Worm (Caenorhabditis elegans) whole organism, mixed stage, embryonic: ENCODE measurements around the gene C04A11.2.

Experiments
- M03D4.4 ChIP-seq: sonication (generic microtip); optimal IDR thresholded peaks from 2 replicates; lab custom pipeline; 2017; ENCODE audit warnings: mild to moderate bottlenecking, missing genetic modification characterization, missing compliant biosample characterization
- bed-3 ChIP-seq: fragments of 200-800 bp; sonication (Bioruptor generic); optimal IDR thresholded peaks from 3 replicates; lab custom pipeline; 2018; ENCODE audit warnings: mild to moderate bottlenecking, missing genetic modification characterization, moderate library complexity, missing compliant biosample characterization
- blmp-1 ChIP-seq: fragments of 150-350 bp; optimal IDR thresholded peaks from 2 replicates; lab custom pipeline; 2014; ENCODE audit warnings: missing biosample characterization, missing genetic modification characterization
- ceh-39 ChIP-seq: fragments of 150-350 bp; optimal IDR thresholded peaks from 2 replicates; lab custom pipeline; 2014; ENCODE audit warnings: missing biosample characterization, missing genetic modification characterization
- ceh-43 ChIP-seq: fragments of 200-800 bp; sonication (Bioruptor generic); optimal IDR thresholded peaks from 2 replicates; lab custom pipeline; 2018; ENCODE audit warnings: mild to moderate bottlenecking, missing genetic modification characterization, moderate library complexity, missing compliant biosample characterization
- ceh-83 ChIP-seq: fragments of 200-800 bp; sonication (Bioruptor generic); optimal IDR thresholded peaks from 2 replicates; lab custom pipeline; 2018; ENCODE audit warnings: mild to moderate bottlenecking, missing genetic modification characterization, missing compliant biosample characterization
- ces-1 ChIP-seq: fragments of 150-350 bp; optimal IDR thresholded peaks from 2 replicates; lab custom pipeline; 2014; ENCODE audit warnings: missing biosample characterization, missing genetic modification reagents, missing genetic modification characterization
- cnd-1 ChIP-seq: fragments of 200-800 bp; sonication (Bioruptor generic); optimal IDR thresholded peaks from 2 replicates; lab custom pipeline; 2018; ENCODE audit warnings: mild to moderate bottlenecking, missing genetic modification characterization, missing compliant biosample characterization
- drap-1 ChIP-seq: fragments of 200-800 bp; sonication (Bioruptor generic); optimal IDR thresholded peaks from 3 replicates; lab custom pipeline; 2018; ENCODE audit warnings: mild to moderate bottlenecking, missing genetic modification characterization, missing compliant biosample characterization
- elt-1 ChIP-seq: sonication (generic microtip); optimal IDR thresholded peaks from 2 replicates; lab custom pipeline; 2017; ENCODE audit warnings: missing genetic modification characterization, mild to moderate bottlenecking, missing compliant biosample characterization, antibody characterized with exemption, moderate library complexity, borderline replicate concordance; ENCODE audit not compliant: insufficient read depth
- elt-3 ChIP-seq: fragments of 150-350 bp; optimal IDR thresholded peaks from 2 replicates; lab custom pipeline; 2014; ENCODE audit warnings: missing biosample characterization, missing genetic modification characterization
- flh-1 ChIP-seq: fragments of 200-800 bp; sonication (Bioruptor generic); optimal IDR thresholded peaks from 2 replicates; lab custom pipeline; 2018; ENCODE audit warnings: mild to moderate bottlenecking, missing genetic modification characterization, moderate library complexity, missing compliant biosample characterization
- ham-2 ChIP-seq: fragments of 200-800 bp; sonication (Bioruptor generic); optimal IDR thresholded peaks from 2 replicates; lab custom pipeline; 2018; ENCODE audit warnings: mild to moderate bottlenecking, missing genetic modification characterization, missing compliant biosample characterization
- hlh-1 ChIP-seq: fragments of 150-350 bp; optimal IDR thresholded peaks from 2 replicates; lab custom pipeline; 2014; ENCODE audit warnings: missing biosample characterization, missing genetic modification reagents, missing genetic modification characterization
- lin-13 ChIP-seq: fragments of 150-350 bp; optimal IDR thresholded peaks from 2 replicates; lab custom pipeline; 2014; ENCODE audit warnings: missing biosample characterization, missing genetic modification characterization
- lin-32 ChIP-seq: fragments of 200-800 bp; sonication (Bioruptor generic); optimal IDR thresholded peaks from 2 replicates; lab custom pipeline; 2018; ENCODE audit warnings: mild to moderate bottlenecking, missing genetic modification characterization, missing compliant biosample characterization
- lsy-2 ChIP-seq: fragments of 150-350 bp; optimal IDR thresholded peaks from 2 replicates; lab custom pipeline; 2014; ENCODE audit warnings: missing biosample characterization, missing genetic modification characterization
- mab-5 ChIP-seq: fragments of 150-350 bp; optimal IDR thresholded peaks from 2 replicates; lab custom pipeline; 2014; ENCODE audit warnings: missing biosample characterization, missing genetic modification characterization
- mep-1 ChIP-seq: fragments of 150-350 bp; optimal IDR thresholded peaks from 2 replicates; lab custom pipeline; 2017; ENCODE audit warnings: missing biosample characterization, missing genetic modification reagents, missing genetic modification characterization, inconsistent platforms
- mls-2 ChIP-seq: sonication (generic microtip); optimal IDR thresholded peaks from 2 replicates; lab custom pipeline; 2016; ENCODE audit warnings: mild to moderate bottlenecking, missing genetic modification characterization, moderate library complexity, missing compliant biosample characterization
- nhr-12 ChIP-seq: fragments of 150-350 bp; optimal IDR thresholded peaks from 2 replicates; lab custom pipeline; 2014; ENCODE audit warnings: missing biosample characterization, missing genetic modification characterization
- nhr-2 ChIP-seq: fragments of 150-350 bp; optimal IDR thresholded peaks from 2 replicates; lab custom pipeline; 2014; ENCODE audit warnings: missing biosample characterization, missing genetic modification characterization
- nhr-237 ChIP-seq: fragments of 150-350 bp; optimal IDR thresholded peaks from 2 replicates; lab custom pipeline; 2014; ENCODE audit warnings: missing biosample characterization, missing genetic modification characterization
- nhr-28 ChIP-seq: fragments of 150-350 bp; optimal IDR thresholded peaks from 2 replicates; lab custom pipeline; 2014; ENCODE audit warnings: missing biosample characterization, missing genetic modification characterization
- nhr-76 ChIP-seq: sonication (generic microtip); optimal IDR thresholded peaks from 2 replicates; lab custom pipeline; 2017; ENCODE audit warnings: missing biosample characterization, missing genetic modification characterization
- pha-4 ChIP-seq: fragments of 150-350 bp; optimal IDR thresholded peaks from 2 replicates; lab custom pipeline; 2018; ENCODE audit warnings: missing biosample characterization, missing genetic modification reagents, missing genetic modification characterization
- sem-2 ChIP-seq: fragments of 200-800 bp; sonication (Bioruptor generic); optimal IDR thresholded peaks from 2 replicates; lab custom pipeline; 2018; ENCODE audit warnings: mild to moderate bottlenecking, missing genetic modification characterization, missing compliant biosample characterization
- snpc-4 ChIP-seq: fragments of 150-350 bp; optimal IDR thresholded peaks from 2 replicates; lab custom pipeline; 2014; ENCODE audit warnings: missing biosample characterization, missing genetic modification characterization
- sptf-1 ChIP-seq: sonication (generic microtip); optimal IDR thresholded peaks from 2 replicates; lab custom pipeline; 2017; ENCODE audit warnings: mild to moderate bottlenecking, missing genetic modification characterization, moderate library complexity, missing compliant biosample characterization
- tbx-8 ChIP-seq: fragments of 200-800 bp; sonication (Bioruptor generic); optimal IDR thresholded peaks from 2 replicates; lab custom pipeline; 2018; ENCODE audit warnings: mild to moderate bottlenecking, missing genetic modification characterization, moderate library complexity, missing compliant biosample characterization
- unc-120 ChIP-seq: sonication (generic microtip); optimal IDR thresholded peaks from 2 replicates; lab custom pipeline; 2017; ENCODE audit warnings: missing genetic modification characterization, missing compliant biosample characterization; ENCODE audit not compliant: poor library complexity, severe bottlenecking
- unc-39 ChIP-seq: fragments of 150-350 bp; optimal IDR thresholded peaks from 2 replicates; lab custom pipeline; 2014; ENCODE audit warnings: missing biosample characterization, missing genetic modification characterization
- unc-62 ChIP-seq: fragments of 150-350 bp; optimal IDR thresholded peaks from 2 replicates; lab custom pipeline; 2014; ENCODE audit warnings: missing biosample characterization, missing genetic modification reagents, missing genetic modification characterization
- zip-8 ChIP-seq: fragments of 150-350 bp; optimal IDR thresholded peaks from 2 replicates; lab custom pipeline; 2014; ENCODE audit warnings: missing biosample characterization, missing genetic modification characterization
- ztf-11 ChIP-seq: fragments of 150-350 bp; optimal IDR thresholded peaks from 2 replicates; lab custom pipeline; 2014; ENCODE audit warnings: missing biosample characterization, missing genetic modification characterization

The C04A11.2 gene

DNA sequence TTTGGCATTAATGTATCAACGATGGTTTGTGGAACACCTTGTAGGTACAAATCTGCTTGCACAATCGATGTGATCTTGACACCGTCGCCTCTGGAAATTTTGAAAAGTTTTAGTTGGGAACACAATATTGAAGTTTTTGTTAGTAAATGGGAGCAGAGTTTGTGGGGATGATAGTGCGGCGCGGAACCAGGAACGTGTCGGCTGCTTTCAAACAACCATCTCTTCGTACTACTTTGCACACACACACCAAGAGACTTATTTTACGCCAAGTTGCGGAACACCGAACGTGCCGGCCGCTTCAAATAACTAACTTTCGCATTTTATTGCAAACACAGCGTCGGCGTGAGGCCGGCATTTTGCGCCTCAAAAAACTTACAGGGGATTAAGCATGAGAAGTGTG is 40.4 kb upstream of the C04A11.2 start:
- no peak for TF ChIP-seq tbx-8
- TF ChIP-seq mep-1 (tag; lab: Kevin White, UChicago), result no peak
- no peak for TF ChIP-seq unc-39
- no peak for TF ChIP-seq lin-32 (GFP tag; lab: Kevin White, UChicago)
- no peak for TF ChIP-seq nhr-12 (tag; lab: Kevin White, UChicago)
- TF ChIP-seq unc-120 (tag; lab: Kevin White, UChicago), result no peak
- no peak for TF ChIP-seq mab-5 (tag; lab: Kevin White, UChicago)
- TF ChIP-seq ces-1 (GFP tag; lab: Kevin White, UChicago), result no peak
- TF ChIP-seq zip-8 (tag; lab: Kevin White, UChicago), result no peak

DNA sequence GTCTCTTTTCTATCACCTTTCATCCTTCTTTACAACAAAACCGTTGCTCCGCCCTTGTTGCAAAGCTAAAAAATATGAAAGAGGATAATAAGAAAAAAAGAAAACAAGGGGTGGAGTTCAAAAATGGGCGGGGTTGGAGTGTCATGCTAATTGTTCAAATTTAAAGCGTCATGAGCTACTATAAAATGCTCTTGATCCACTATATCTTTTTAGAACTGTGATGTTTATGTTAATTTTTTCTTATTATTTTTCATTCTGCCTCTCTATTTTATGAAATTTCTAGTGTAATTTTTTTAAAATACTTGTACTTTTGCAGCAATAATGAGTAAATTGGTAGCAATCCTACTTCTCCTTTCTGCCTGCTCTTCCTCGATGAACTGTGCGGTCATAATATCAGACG is 38.0 kb upstream of the C04A11.2 start, which contains the start of gene K02D3.1:
K02D3.1 (plus strand) TSS at position 301 of the 400 bp plus-strand sequence.
- TF ChIP-seq drap-1 (GFP tag; lab: Kevin White, UChicago) (no peak), nhr-76 (tag; lab: Kevin White, UChicago) (no peak), nhr-28 (tag; lab: Kevin White, UChicago) (no peak), sem-2 (no peak), nhr-12 (tag; lab: Kevin White, UChicago) (no peak)
- TF ChIP-seq, all 35 proteins: peak for 0

DNA sequence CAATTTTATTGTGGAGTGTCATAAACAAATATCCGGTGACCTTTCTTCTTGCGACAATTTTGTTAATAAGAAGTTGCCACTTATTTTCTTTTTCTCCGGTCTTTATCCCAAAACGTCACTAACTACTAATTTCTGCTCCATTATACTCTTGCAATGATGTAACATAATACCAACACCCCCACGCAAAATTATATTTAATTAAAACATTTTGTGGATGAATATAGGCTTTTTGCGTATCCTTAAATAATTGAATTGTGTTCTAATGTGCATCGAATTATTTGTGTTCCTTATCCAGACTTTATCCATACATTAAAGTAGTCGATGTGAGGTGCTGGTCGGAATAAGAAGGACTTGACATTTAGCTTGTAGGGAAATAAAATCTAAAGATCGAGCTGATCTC is 34.3 kb upstream of the C04A11.2 start:
- TF ChIP-seq ces-1 (GFP tag; lab: Kevin White, UChicago) (peak; percentile 75), nhr-12 (tag; lab: Kevin White, UChicago) (no peak)

DNA sequence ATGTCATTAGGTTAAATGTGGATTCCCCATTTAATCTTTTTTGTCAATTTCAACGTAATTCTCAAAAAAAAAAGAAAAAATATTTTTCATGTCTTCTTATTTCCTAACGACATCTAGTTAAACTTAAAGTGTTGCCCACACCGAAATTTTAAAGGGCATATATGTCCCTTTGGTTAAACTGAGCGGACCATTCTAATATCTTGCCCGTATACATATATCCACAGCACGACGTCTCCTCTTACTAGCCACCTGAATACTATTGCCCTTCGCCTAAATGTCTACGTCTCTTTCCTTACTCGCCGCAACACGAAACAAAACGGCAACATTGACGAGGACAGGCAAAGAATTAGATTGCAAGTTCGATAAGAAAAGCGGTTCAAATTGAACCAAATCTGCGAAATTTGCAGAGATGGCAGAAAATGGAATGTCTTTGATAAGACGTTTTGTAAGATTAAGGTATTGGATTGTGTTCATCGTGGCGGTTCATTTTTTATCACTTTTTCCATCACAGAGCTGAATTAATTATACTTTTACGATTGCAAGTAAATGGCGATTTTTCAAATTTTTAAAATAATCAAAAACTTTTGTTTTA is 32.1 kb upstream of the C04A11.2 start:
- TF ChIP-seq mls-2 (tag; lab: Kevin White, UChicago) (peak; percentile 79), tbx-8 (no peak), unc-120 (tag; lab: Kevin White, UChicago) (peak; percentile 89), pha-4 (peak; percentile 99), lsy-2 (tag; lab: Kevin White, UChicago) (peak; percentile 90), flh-1 (GFP tag; lab: Kevin White, UChicago) (no peak), elt-1 (tag; lab: Kevin White, UChicago) (peak; percentile 88), ham-2 (GFP tag; lab: Kevin White, UChicago) (no peak), nhr-2 (peak; percentile 37), ceh-83 (GFP tag; lab: Kevin White, UChicago) (peak; percentile 55), drap-1 (GFP tag; lab: Kevin White, UChicago) (peak; percentile 91), hlh-1 (tag; lab: Kevin White, UChicago) (peak; percentile 94), zip-8 (tag; lab: Kevin White, UChicago) (no peak), ces-1 (GFP tag; lab: Kevin White, UChicago) (peak; percentile 99), snpc-4 (tag; lab: Kevin White, UChicago) (no peak), blmp-1 (tag; lab: Kevin White, UChicago) (no peak), lin-32 (GFP tag; lab: Kevin White, UChicago) (peak; percentile 30), unc-39 (peak; percentile 97), elt-3 (tag; lab: Kevin White, UChicago) (peak; percentile 95), ztf-11 (tag; lab: Kevin White, UChicago) (peak; percentile 90), mab-5 (tag; lab: Kevin White, UChicago) (peak; percentile 95), nhr-76 (tag; lab: Kevin White, UChicago) (peak; percentile 82), nhr-237 (tag; lab: Kevin White, UChicago) (peak; percentile 100), nhr-28 (tag; lab: Kevin White, UChicago) (peak; percentile 89), cnd-1 (peak; percentile 88), ceh-43 (GFP tag; lab: Kevin White, UChicago) (no peak), sptf-1 (tag; lab: Kevin White, UChicago) (peak; percentile 90), lin-13 (tag; lab: Kevin White, UChicago) (peak; percentile 98), mep-1 (tag; lab: Kevin White, UChicago) (peak; percentile 96), ceh-39 (tag; lab: Kevin White, UChicago) (peak; percentile 94), sem-2 (no peak), M03D4.4 (tag; lab: Kevin White, UChicago) (peak; percentile 54), unc-62 (peak; percentile 95), nhr-12 (tag; lab: Kevin White, UChicago) (peak; percentile 87), bed-3 (GFP tag; lab: Kevin White, UChicago) (no peak)
